Fruit fly (Drosophila melanogaster) whole organism, embryonic: Measurements from ENCODE around the gene CG3704.

ENCODE experiments used
- Asciz ChIP-seq: fragments of 200-800 bp; sonication (Bioruptor generic); optimal IDR thresholded peaks from 2 replicates; lab custom pipeline; 2017; ENCODE audit warnings: missing biosample characterization, mild to moderate bottlenecking, missing genetic modification characterization, missing genetic modification reagents
- B-H1 ChIP-seq: fragments of 200-800 bp; sonication (Bioruptor generic); IDR thresholded peaks from 3 replicates; pipeline ENCODE4 v1.3.6; 2022; ENCODE audit warnings: missing biosample characterization, missing genetic modification characterization
- Blimp-1 ChIP-seq: fragments of 200-800 bp; sonication (Bioruptor generic); optimal IDR thresholded peaks from 3 replicates; lab custom pipeline; 2018; ENCODE audit warnings: missing biosample characterization, missing genetic modification characterization, mild to moderate bottlenecking, moderate library complexity, missing genetic modification reagents
- BtbVII ChIP-seq: fragments of 200-800 bp; sonication (Bioruptor generic); optimal IDR thresholded peaks from 3 replicates; lab custom pipeline; 2017; ENCODE audit warnings: missing biosample characterization, mild to moderate bottlenecking, missing genetic modification characterization
- C15 ChIP-seq: fragments of 200-800 bp; sonication (Bioruptor generic); IDR thresholded peaks from 3 replicates; pipeline ENCODE4 v1.3.6; 2022; ENCODE audit warnings: missing biosample characterization, missing genetic modification characterization
- CG10321 ChIP-seq: fragments of 200-800 bp; sonication (Bioruptor generic); IDR thresholded peaks from 2 replicates; pipeline ENCODE4 v1.3.6; 2022; ENCODE audit warnings: missing biosample characterization, missing genetic modification characterization
- CG10654 ChIP-seq: fragments of 200-800 bp; sonication (Bioruptor generic); optimal IDR thresholded peaks from 2 replicates; lab custom pipeline; 2016; ENCODE audit warnings: missing biosample characterization, missing genetic modification characterization
- CG11398 ChIP-seq: fragments of 200-800 bp; sonication (Bioruptor generic); optimal IDR thresholded peaks from 2 replicates; lab custom pipeline; 2016; ENCODE audit warnings: missing biosample characterization, missing genetic modification characterization
- CG12659 ChIP-seq: fragments of 200-800 bp; sonication (Bioruptor generic); optimal IDR thresholded peaks from 3 replicates; lab custom pipeline; 2017; ENCODE audit warnings: mild to moderate bottlenecking, missing biosample characterization, missing genetic modification reagents, missing genetic modification characterization
- CG15479 ChIP-seq: fragments of 200-800 bp; sonication (Bioruptor generic); optimal IDR thresholded peaks from 3 replicates; lab custom pipeline; 2019; ENCODE audit warnings: missing biosample characterization, mild to moderate bottlenecking, missing genetic modification characterization, moderate library complexity
- CG15514 ChIP-seq: fragments of 200-800 bp; sonication (Bioruptor generic); optimal IDR thresholded peaks from 3 replicates; lab custom pipeline; 2017; ENCODE audit warnings: missing biosample characterization, missing genetic modification characterization, mild to moderate bottlenecking, moderate library complexity, missing genetic modification reagents
- CG17612 ChIP-seq: fragments of 200-800 bp; sonication (Bioruptor generic); IDR thresholded peaks from 2 replicates; pipeline ENCODE4 v1.3.6; 2022; ENCODE audit warnings: missing biosample characterization, missing genetic modification characterization
- CG17829 ChIP-seq: fragments of 200-800 bp; optimal IDR thresholded peaks from 2 replicates; lab custom pipeline; 2019; ENCODE audit warnings: missing biosample characterization, mild to moderate bottlenecking, missing genetic modification characterization, moderate library complexity
- CG18764 ChIP-seq: fragments of 200-800 bp; sonication (Bioruptor generic); optimal IDR thresholded peaks from 3 replicates; lab custom pipeline; 2016; ENCODE audit warnings: missing biosample characterization, missing genetic modification characterization
- CG2712 ChIP-seq: fragments of 200-800 bp; optimal IDR thresholded peaks from 3 replicates; lab custom pipeline; 2019; ENCODE audit warnings: missing biosample characterization, mild to moderate bottlenecking, missing genetic modification characterization, moderate library complexity
- CG30403 ChIP-seq: fragments of 200-800 bp; sonication (Bioruptor generic); optimal IDR thresholded peaks from 3 replicates; lab custom pipeline; 2016; ENCODE audit warnings: missing biosample characterization, missing genetic modification characterization
- CG31365 ChIP-seq: fragments of 200-800 bp; sonication (Bioruptor generic); optimal IDR thresholded peaks from 2 replicates; lab custom pipeline; 2018; ENCODE audit warnings: missing biosample characterization, mild to moderate bottlenecking, missing genetic modification characterization
- CG3847 ChIP-seq: fragments of 200-800 bp; sonication (Bioruptor generic); IDR thresholded peaks from 2 replicates; pipeline ENCODE4 v1.3.6; 2022; ENCODE audit warnings: missing biosample characterization, missing genetic modification characterization
- CG7786 ChIP-seq: fragments of 200-800 bp; sonication (Bioruptor generic); optimal IDR thresholded peaks from 2 replicates; lab custom pipeline; 2016; ENCODE audit warnings: missing biosample characterization, missing genetic modification characterization
- Camta ChIP-seq: fragments of 200-800 bp; sonication (Bioruptor generic); optimal IDR thresholded peaks from 2 replicates; lab custom pipeline; 2016; ENCODE audit warnings: missing biosample characterization, missing genetic modification characterization
- CrebB ChIP-seq: fragments of 200-800 bp; sonication (Bioruptor generic); optimal IDR thresholded peaks from 3 replicates; lab custom pipeline; 2018; ENCODE audit warnings: missing biosample characterization, mild to moderate bottlenecking, missing genetic modification characterization
- D ChIP-seq, 2 experiments: fragments of 200-800 bp in 1 of 2; fragments of >200 bp in 1 of 2; sonication (Bioruptor generic) in 1 of 2; optimal IDR thresholded peaks; 2 replicates in 1 of 2; 3 replicates in 1 of 2; lab custom pipeline; 2017; ENCODE audit warnings: mild to moderate bottlenecking in 1 of 2, missing biosample characterization in 1 of 2, missing genetic modification characterization in 1 of 2, missing genetic modification reagents in 1 of 2
- Deaf1 ChIP-seq: fragments of 200-800 bp; optimal IDR thresholded peaks from 3 replicates; lab custom pipeline; 2019; ENCODE audit warnings: missing biosample characterization, mild to moderate bottlenecking, missing genetic modification characterization, moderate library complexity
- Elba2 ChIP-seq: fragments of 200-800 bp; sonication (Bioruptor generic); optimal IDR thresholded peaks from 3 replicates; lab custom pipeline; 2016; ENCODE audit warnings: missing biosample characterization, missing genetic modification characterization
- Ets65A ChIP-seq: fragments of 200-800 bp; sonication (Bioruptor generic); peaks from one replicate; lab custom pipeline; 2016; ENCODE audit warnings: missing biosample characterization, missing genetic modification characterization
- Fer1 ChIP-seq: fragments of 200-800 bp; sonication (Bioruptor generic); optimal IDR thresholded peaks from 2 replicates; lab custom pipeline; 2017; ENCODE audit warnings: missing biosample characterization, mild to moderate bottlenecking, missing genetic modification characterization
- HLH4C ChIP-seq: fragments of 200-800 bp; sonication (Bioruptor generic); IDR thresholded peaks from 3 replicates; pipeline ENCODE4 v1.3.6; 2022; ENCODE audit warnings: missing biosample characterization, missing genetic modification characterization; ENCODE audit not compliant: partially characterized antibody
- Lpt ChIP-seq: fragments of >200 bp; optimal IDR thresholded peaks from 2 replicates; lab custom pipeline; 2018; ENCODE audit warnings: missing biosample characterization, missing genetic modification characterization
- Neu2 ChIP-seq: fragments of 200-800 bp; sonication (Bioruptor generic); optimal IDR thresholded peaks from 3 replicates; lab custom pipeline; 2016; ENCODE audit warnings: missing biosample characterization, missing genetic modification characterization, borderline replicate concordance
- Oli ChIP-seq: fragments of 200-800 bp; sonication (Bioruptor generic); optimal IDR thresholded peaks from 2 replicates; lab custom pipeline; 2018; ENCODE audit warnings: missing biosample characterization, mild to moderate bottlenecking, missing genetic modification characterization, moderate library complexity
- Six4 ChIP-seq: fragments of 200-800 bp; sonication (Bioruptor generic); optimal IDR thresholded peaks from 2 replicates; lab custom pipeline; 2016; ENCODE audit warnings: missing biosample characterization, missing genetic modification characterization
- Spps ChIP-seq: fragments of 200-800 bp; sonication (Bioruptor generic); optimal IDR thresholded peaks from 2 replicates; lab custom pipeline; 2018; ENCODE audit warnings: missing biosample characterization, mild to moderate bottlenecking, missing genetic modification characterization
- Tbp ChIP-seq: fragments of >200 bp; optimal IDR thresholded peaks from 2 replicates; lab custom pipeline; 2018; ENCODE audit warnings: missing biosample characterization, missing genetic modification characterization
- chif ChIP-seq, 2 experiments: fragments of 200-800 bp; sonication (Bioruptor generic); optimal IDR thresholded peaks; 3 replicates each; lab custom pipeline; 2016; ENCODE audit warnings: missing biosample characterization in 2 of 2, missing genetic modification characterization in 2 of 2
- ci ChIP-seq: fragments of 200-800 bp; sonication (Bioruptor generic); IDR thresholded peaks from 3 replicates; pipeline ENCODE4 v1.3.6; 2022; ENCODE audit warnings: missing biosample characterization, missing genetic modification characterization
- dm ChIP-seq: fragments of 200-800 bp; sonication (Bioruptor generic); optimal IDR thresholded peaks from 3 replicates; lab custom pipeline; 2016; ENCODE audit warnings: missing biosample characterization, missing genetic modification characterization
- en ChIP-seq: fragments of 200-800 bp; sonication (Bioruptor generic); optimal IDR thresholded peaks from 2 replicates; lab custom pipeline; 2016; ENCODE audit warnings: missing biosample characterization, missing genetic modification characterization
- eyg ChIP-seq: fragments of 200-800 bp; sonication (Bioruptor generic); optimal IDR thresholded peaks from 3 replicates; lab custom pipeline; 2016; ENCODE audit warnings: missing biosample characterization, missing genetic modification characterization
- gce ChIP-seq: fragments of 200-800 bp; sonication (Bioruptor generic); IDR thresholded peaks from 3 replicates; pipeline ENCODE4 v1.3.6; 2022; ENCODE audit warnings: missing biosample characterization, missing genetic modification characterization
- gcm2 ChIP-seq: fragments of 200-800 bp; sonication (Bioruptor generic); optimal IDR thresholded peaks from 2 replicates; lab custom pipeline; 2016; ENCODE audit warnings: missing biosample characterization, missing genetic modification characterization
- hkb ChIP-seq, 2 experiments: fragments of 200-800 bp in 1 of 2; fragments of >200 bp in 1 of 2; sonication (Bioruptor generic) in 1 of 2; IDR thresholded peaks in 1 of 2; optimal IDR thresholded peaks in 1 of 2; 2 replicates each; pipeline versions ENCODE4 v1.3.6 to Lab custom; 2017 to 2022; ENCODE audit warnings: missing biosample characterization in 1 of 2, missing genetic modification characterization in 1 of 2
- jigr1 ChIP-seq: fragments of 200-800 bp; sonication (Bioruptor generic); IDR thresholded peaks from 3 replicates; pipeline ENCODE4 v1.3.6; 2022; ENCODE audit warnings: missing biosample characterization, missing genetic modification characterization
- jing ChIP-seq: fragments of 200-800 bp; sonication (Bioruptor generic); optimal IDR thresholded peaks from 2 replicates; lab custom pipeline; 2018; ENCODE audit warnings: missing biosample characterization, mild to moderate bottlenecking, missing genetic modification characterization
- lab ChIP-seq: fragments of 200-800 bp; sonication (Bioruptor generic); optimal IDR thresholded peaks from 3 replicates; lab custom pipeline; 2017; ENCODE audit warnings: missing biosample characterization, missing genetic modification characterization, mild to moderate bottlenecking, moderate library complexity, missing genetic modification reagents
- nmo ChIP-seq: fragments of 200-800 bp; sonication (Bioruptor generic); optimal IDR thresholded peaks from 2 replicates; lab custom pipeline; 2018; ENCODE audit warnings: missing biosample characterization, mild to moderate bottlenecking, missing genetic modification characterization, moderate library complexity
- peb ChIP-seq: fragments of 200-800 bp; sonication (Bioruptor generic); IDR thresholded peaks from 2 replicates; pipeline ENCODE4 v1.3.6; 2022; ENCODE audit warnings: missing biosample characterization, missing genetic modification characterization
- pho ChIP-seq: fragments of 200-800 bp; sonication (Bioruptor generic); optimal IDR thresholded peaks from 2 replicates; lab custom pipeline; 2016; ENCODE audit warnings: missing biosample characterization, missing genetic modification characterization
- seq ChIP-seq: fragments of 200-800 bp; sonication (Bioruptor generic); IDR thresholded peaks from 2 replicates; pipeline ENCODE4 v1.3.6; 2022; ENCODE audit warnings: missing biosample characterization, missing genetic modification characterization
- tap ChIP-seq: fragments of 200-800 bp; optimal IDR thresholded peaks from 3 replicates; lab custom pipeline; 2019; ENCODE audit warnings: missing biosample characterization, mild to moderate bottlenecking, missing genetic modification characterization, moderate library complexity

Gene CG3704

dm6 chrX:955873-956272, 15.3 kb upstream of the CG3704 start (continued):
- peak; percentile 0 for TF ChIP-seq CrebB
- TF ChIP-seq jing (GFP tag; lab: Kevin White, UChicago): peak; percentile 19
- peak; percentile 23 for TF ChIP-seq CG17829 (tag; lab: Kevin White, UChicago)
- peak; percentile 51 for TF ChIP-seq CG2712 (tag; lab: Kevin White, UChicago)
- TF ChIP-seq Spps: no peak
- peak; percentile 49 for TF ChIP-seq CG10654 (GFP tag; lab: Kevin White, UChicago)

dm6 chrX:953807-954206, 13.2 kb upstream of the CG3704 start:
- no peak for TF ChIP-seq CG18764
- no peak for TF ChIP-seq Neu2 (GFP tag; lab: Kevin White, UChicago)
- TF ChIP-seq CG10321 (GFP tag; lab: Robert Waterston, UW): no peak
- no peak for TF ChIP-seq Blimp-1 (GFP tag; lab: Kevin White, UChicago)
- no peak for TF ChIP-seq gce (GFP tag; lab: Robert Waterston, UW)
- peak; percentile 18 for TF ChIP-seq CG15514 (GFP tag; lab: Kevin White, UChicago)
- TF ChIP-seq en (GFP tag; lab: Kevin White, UChicago): no peak
- no peak for TF ChIP-seq tap
- TF ChIP-seq Lpt (GFP tag; lab: Kevin White, UChicago): no peak
- TF ChIP-seq Oli (tag; lab: Kevin White, UChicago): no peak
- TF ChIP-seq gcm2 (GFP tag; lab: Kevin White, UChicago): no peak
- TF ChIP-seq HLH4C: no peak
- TF ChIP-seq Asciz (GFP tag; lab: Kevin White, UChicago): no peak
- TF ChIP-seq BtbVII (GFP tag; lab: Kevin White, UChicago): no peak
- TF ChIP-seq hkb (optimal IDR thresholded peaks at IDR 0.05; lab: Kevin White, UChicago): no peak
- 0 out of 2 replicates have a peak, but pooled peaks have one; percentile 22 for TF ChIP-seq hkb (GFP tag; IDR thresholded peaks at IDR 0.05; lab: Robert Waterston, UW)
- TF ChIP-seq peb: no peak
- no peak for TF ChIP-seq seq
- no peak for TF ChIP-seq CG11398 (GFP tag; lab: Kevin White, UChicago)
- TF ChIP-seq jigr1 (GFP tag; lab: Robert Waterston, UW): no peak
- TF ChIP-seq dm (GFP tag; lab: Kevin White, UChicago): no peak
- no peak for TF ChIP-seq B-H1 (GFP tag; lab: Robert Waterston, UW)
- no peak for TF ChIP-seq Camta (GFP tag; lab: Kevin White, UChicago)
- TF ChIP-seq CG12659 (GFP tag; lab: Kevin White, UChicago): no peak
- no peak for TF ChIP-seq CG15479
- no peak for TF ChIP-seq nmo (GFP tag; lab: Kevin White, UChicago)
- no peak for TF ChIP-seq Fer1
- TF ChIP-seq eyg (GFP tag; lab: Kevin White, UChicago): no peak
- TF ChIP-seq Ets65A (GFP tag; lab: Kevin White, UChicago): peak; percentile 76
- no peak for TF ChIP-seq pho
- peak; percentile 10 for TF ChIP-seq lab (GFP tag; lab: Kevin White, UChicago)
- TF ChIP-seq CG3847 (GFP tag; lab: Robert Waterston, UW): no peak
- no peak for TF ChIP-seq chif (GFP tag; optimal IDR thresholded peaks at IDR 0.05; lab: Kevin White, UChicago)
- TF ChIP-seq D (optimal IDR thresholded peaks at IDR 0.05; lab: Kevin White, UChicago): no peak
- no peak for TF ChIP-seq D (GFP tag; optimal IDR thresholded peaks at IDR 0.05; lab: Kevin White, UChicago)
- TF ChIP-seq ci: 0 out of 3 replicates have a peak, but pooled peaks have one; percentile 27
- no peak for TF ChIP-seq CG17612
- TF ChIP-seq CrebB: no peak
- no peak for TF ChIP-seq CG31365 (tag; lab: Kevin White, UChicago)
- TF ChIP-seq Deaf1 (tag; lab: Kevin White, UChicago): no peak
- TF ChIP-seq CG7786 (GFP tag; lab: Kevin White, UChicago): no peak
- no peak for TF ChIP-seq Six4 (GFP tag; lab: Kevin White, UChicago)
- TF ChIP-seq CG30403: no peak
- TF ChIP-seq CG2712 (tag; lab: Kevin White, UChicago): no peak
- no peak for TF ChIP-seq Tbp
- TF ChIP-seq C15: no peak
- TF ChIP-seq Elba2 (GFP tag; lab: Kevin White, UChicago): no peak
